Fruit fly (Drosophila melanogaster) whole organism, embryonic: ENCODE measurements around the gene CG13386.

Experiments used
- ATbp ChIP-seq: fragments of 200-800 bp; sonication (Bioruptor generic); optimal IDR thresholded peaks from 2 replicates; lab custom pipeline; 2017; ENCODE audit warnings: missing biosample characterization, mild to moderate bottlenecking, missing genetic modification characterization, missing genetic modification reagents
- Asciz ChIP-seq: fragments of 200-800 bp; sonication (Bioruptor generic); optimal IDR thresholded peaks from 2 replicates; lab custom pipeline; 2017; ENCODE audit warnings: missing biosample characterization, mild to moderate bottlenecking, missing genetic modification characterization, missing genetic modification reagents
- BEAF-32 ChIP-seq: fragments of 200-800 bp; sonication (Bioruptor generic); optimal IDR thresholded peaks from 3 replicates; lab custom pipeline; 2017; ENCODE audit warnings: missing biosample characterization, missing genetic modification characterization, mild to moderate bottlenecking, moderate library complexity, missing genetic modification reagents
- CG13287 ChIP-seq: fragments of 200-800 bp; sonication (Bioruptor generic); IDR thresholded peaks from 2 replicates; pipeline ENCODE4 v1.3.6; 2022; ENCODE audit warnings: missing biosample characterization, missing genetic modification characterization; ENCODE audit not compliant: partially characterized antibody
- CG1602 ChIP-seq: fragments of 200-800 bp; sonication (Bioruptor generic); optimal IDR thresholded peaks from 3 replicates; lab custom pipeline; 2016; ENCODE audit warnings: missing biosample characterization, missing genetic modification characterization
- CG17186 ChIP-seq: fragments of 200-800 bp; sonication (Bioruptor generic); optimal IDR thresholded peaks from 3 replicates; lab custom pipeline; 2017; ENCODE audit warnings: missing biosample characterization, missing genetic modification reagents, missing genetic modification characterization
- CG2202 ChIP-seq: fragments of 200-800 bp; sonication (Bioruptor generic); optimal IDR thresholded peaks from 2 replicates; lab custom pipeline; 2018; ENCODE audit warnings: missing biosample characterization, mild to moderate bottlenecking, missing genetic modification characterization
- CG31365 ChIP-seq: fragments of 200-800 bp; sonication (Bioruptor generic); optimal IDR thresholded peaks from 2 replicates; lab custom pipeline; 2018; ENCODE audit warnings: missing biosample characterization, mild to moderate bottlenecking, missing genetic modification characterization
- CG34224 ChIP-seq: fragments of 200-800 bp; sonication (Bioruptor generic); IDR thresholded peaks from 3 replicates; pipeline ENCODE4 v1.3.6; 2022; ENCODE audit warnings: missing biosample characterization, missing genetic modification characterization; ENCODE audit not compliant: partially characterized antibody
- CG4360 ChIP-seq: fragments of 200-800 bp; sonication (Bioruptor generic); IDR thresholded peaks from 2 replicates; pipeline ENCODE4 v1.3.6; 2022; ENCODE audit warnings: missing biosample characterization, missing genetic modification characterization
- CG4730 ChIP-seq: fragments of 200-800 bp; sonication (Bioruptor generic); IDR thresholded peaks from 2 replicates; pipeline ENCODE4 v1.3.6; 2022; ENCODE audit warnings: missing biosample characterization, missing genetic modification characterization
- CG6254 ChIP-seq: fragments of 200-800 bp; sonication (Bioruptor generic); optimal IDR thresholded peaks from 3 replicates; lab custom pipeline; 2017; ENCODE audit warnings: mild to moderate bottlenecking, missing biosample characterization, missing genetic modification reagents, missing genetic modification characterization
- CG8478 ChIP-seq: fragments of >200 bp; optimal IDR thresholded peaks from 2 replicates; lab custom pipeline; 2018
- Dp ChIP-seq: fragments of 200-800 bp; sonication (Bioruptor generic); optimal IDR thresholded peaks from 2 replicates; lab custom pipeline; 2018; ENCODE audit warnings: missing biosample characterization, mild to moderate bottlenecking, missing genetic modification characterization, moderate library complexity
- Dref ChIP-seq: fragments of 200-800 bp; sonication (Bioruptor generic); IDR thresholded peaks from 2 replicates; pipeline ENCODE4 v1.3.6; 2022; ENCODE audit warnings: missing biosample characterization, missing genetic modification characterization
- Fer3 ChIP-seq: fragments of 200-800 bp; sonication (Bioruptor generic); optimal IDR thresholded peaks from 2 replicates; lab custom pipeline; 2018; ENCODE audit warnings: missing biosample characterization, mild to moderate bottlenecking, missing genetic modification characterization, moderate library complexity
- H15 ChIP-seq: fragments of 200-800 bp; sonication (Bioruptor generic); IDR thresholded peaks from 3 replicates; pipeline ENCODE4 v1.3.6; 2022; ENCODE audit warnings: missing biosample characterization, missing genetic modification characterization
- HLH4C ChIP-seq: fragments of 200-800 bp; sonication (Bioruptor generic); IDR thresholded peaks from 3 replicates; pipeline ENCODE4 v1.3.6; 2022; ENCODE audit warnings: missing biosample characterization, missing genetic modification characterization; ENCODE audit not compliant: partially characterized antibody
- Hand ChIP-seq: fragments of 200-800 bp; sonication (Bioruptor generic); optimal IDR thresholded peaks from 2 replicates; lab custom pipeline; 2017; ENCODE audit warnings: mild to moderate bottlenecking, missing biosample characterization, missing genetic modification reagents, missing genetic modification characterization
- MBD-R2 ChIP-seq: fragments of 200-800 bp; sonication (Bioruptor generic); IDR thresholded peaks from 2 replicates; pipeline ENCODE4 v1.3.6; 2022; ENCODE audit warnings: missing biosample characterization, missing genetic modification characterization
- MESR4 ChIP-seq: fragments of 200-800 bp; sonication (Bioruptor generic); optimal IDR thresholded peaks from 2 replicates; lab custom pipeline; 2018; ENCODE audit warnings: missing biosample characterization, mild to moderate bottlenecking, missing genetic modification characterization, moderate library complexity
- NC2α ChIP-seq: fragments of 200-800 bp; sonication (Bioruptor generic); optimal IDR thresholded peaks from 2 replicates; lab custom pipeline; 2016; ENCODE audit warnings: missing biosample characterization, missing genetic modification characterization
- Opbp ChIP-seq: fragments of 200-800 bp; sonication (Bioruptor generic); IDR thresholded peaks from 3 replicates; pipeline ENCODE4 v1.3.6; 2022; ENCODE audit warnings: missing biosample characterization, missing genetic modification characterization; ENCODE audit not compliant: partially characterized antibody
- Optix ChIP-seq: fragments of 200-800 bp; sonication (Bioruptor generic); IDR thresholded peaks from 3 replicates; pipeline ENCODE4 v1.3.6; 2022; ENCODE audit warnings: missing biosample characterization, missing genetic modification characterization
- Scr ChIP-seq: fragments of 200-800 bp; sonication (Bioruptor generic); IDR thresholded peaks from 2 replicates; pipeline ENCODE4 v1.3.6; 2022; ENCODE audit warnings: missing biosample characterization, missing genetic modification characterization; ENCODE audit not compliant: partially characterized antibody
- Trl ChIP-seq, 3 experiments: fragments of >200 bp in 2 of 3; fragments of 200-800 bp in 1 of 3; sonication (Bioruptor generic) in 1 of 3; optimal IDR thresholded peaks; 2 replicates in 1 of 3; 3 replicates in 2 of 3; lab custom pipeline; 2016 to 2017; ENCODE audit warnings: missing biosample characterization in 1 of 3, missing genetic modification characterization in 1 of 3
- ara ChIP-seq: fragments of 200-800 bp; sonication (Bioruptor generic); IDR thresholded peaks from 2 replicates; pipeline ENCODE4 v1.3.6; 2022; ENCODE audit warnings: missing biosample characterization, missing genetic modification characterization
- bbx ChIP-seq: fragments of 200-800 bp; sonication (Bioruptor generic); IDR thresholded peaks from 2 replicates; pipeline ENCODE4 v1.3.6; 2022; ENCODE audit warnings: missing biosample characterization, missing genetic modification characterization; ENCODE audit not compliant: partially characterized antibody
- bowl ChIP-seq: fragments of 200-800 bp; sonication (Bioruptor generic); IDR thresholded peaks from 2 replicates; pipeline ENCODE4 v1.3.6; 2022; ENCODE audit warnings: missing biosample characterization, missing genetic modification characterization
- cas ChIP-seq: fragments of 200-800 bp; sonication (Bioruptor generic); IDR thresholded peaks from 2 replicates; pipeline ENCODE4 v1.3.6; 2022; ENCODE audit warnings: missing biosample characterization, missing genetic modification characterization
- chinmo ChIP-seq: fragments of 200-800 bp; sonication (Bioruptor generic); IDR thresholded peaks from 4 replicates; pipeline ENCODE4 v1.3.6; 2022; ENCODE audit warnings: missing biosample characterization, missing genetic modification characterization; ENCODE audit not compliant: partially characterized antibody
- da ChIP-seq: fragments of 200-800 bp; sonication (Bioruptor generic); optimal IDR thresholded peaks from 2 replicates; lab custom pipeline; 2016; ENCODE audit warnings: missing biosample characterization, missing genetic modification characterization
- dan ChIP-seq: fragments of 200-800 bp; sonication (Bioruptor generic); IDR thresholded peaks from 2 replicates; pipeline ENCODE4 v1.3.6; 2022; ENCODE audit warnings: missing biosample characterization, missing genetic modification characterization
- ewg ChIP-seq: fragments of 200-800 bp; sonication (Bioruptor generic); optimal IDR thresholded peaks from 3 replicates; lab custom pipeline; 2017; ENCODE audit warnings: mild to moderate bottlenecking, missing biosample characterization, missing genetic modification reagents, missing genetic modification characterization
- gce ChIP-seq: fragments of 200-800 bp; sonication (Bioruptor generic); IDR thresholded peaks from 3 replicates; pipeline ENCODE4 v1.3.6; 2022; ENCODE audit warnings: missing biosample characterization, missing genetic modification characterization
- grau ChIP-seq: fragments of 200-800 bp; optimal IDR thresholded peaks from 3 replicates; lab custom pipeline; 2019; ENCODE audit warnings: missing biosample characterization, mild to moderate bottlenecking, missing genetic modification characterization, moderate library complexity
- grn ChIP-seq: fragments of 200-800 bp; sonication (Bioruptor generic); optimal IDR thresholded peaks from 3 replicates; lab custom pipeline; 2017; ENCODE audit warnings: missing biosample characterization, missing genetic modification characterization
- her ChIP-seq: fragments of 200-800 bp; sonication (Bioruptor generic); optimal IDR thresholded peaks from 2 replicates; lab custom pipeline; 2016; ENCODE audit warnings: missing biosample characterization, missing genetic modification characterization
- onecut ChIP-seq: fragments of 200-800 bp; sonication (Bioruptor generic); IDR thresholded peaks from 2 replicates; pipeline ENCODE4 v1.3.6; 2022; ENCODE audit warnings: missing biosample characterization, missing genetic modification characterization
- p53 ChIP-seq: fragments of 200-800 bp; sonication (Bioruptor generic); optimal IDR thresholded peaks from 2 replicates; lab custom pipeline; 2016; ENCODE audit warnings: missing biosample characterization, missing genetic modification characterization
- pan ChIP-seq, 4 experiments: fragments of >200 bp in 3 of 4; fragments of 200-800 bp in 1 of 4; sonication (Bioruptor generic) in 1 of 4; optimal IDR thresholded peaks in 3 of 4; IDR thresholded peaks in 1 of 4; 2 replicates each; pipeline versions ENCODE4 v1.3.6 to Lab custom; 2017 to 2022; ENCODE audit warnings: missing biosample characterization in 2 of 4, missing genetic modification characterization in 2 of 4, mixed read lengths in 1 of 4
- rib ChIP-seq: fragments of 200-800 bp; sonication (Bioruptor generic); IDR thresholded peaks from 2 replicates; pipeline ENCODE4 v1.3.6; 2022; ENCODE audit warnings: missing biosample characterization, missing genetic modification characterization
- tin ChIP-seq: fragments of 200-800 bp; sonication (Bioruptor generic); optimal IDR thresholded peaks from 3 replicates; lab custom pipeline; 2016; ENCODE audit warnings: missing biosample characterization, missing genetic modification characterization
- tll ChIP-seq, 2 experiments: fragments of 200-800 bp in 1 of 2; fragments of >200 bp in 1 of 2; sonication (Bioruptor generic) in 1 of 2; optimal IDR thresholded peaks; 2 replicates each; lab custom pipeline; 2017 to 2019; ENCODE audit warnings: missing biosample characterization in 2 of 2, missing genetic modification characterization in 2 of 2, mild to moderate bottlenecking in 1 of 2, moderate library complexity in 1 of 2
- tup ChIP-seq: fragments of 200-800 bp; sonication (Bioruptor generic); optimal IDR thresholded peaks from 2 replicates; lab custom pipeline; 2016; ENCODE audit warnings: missing biosample characterization, mild to moderate bottlenecking, missing genetic modification characterization, moderate library complexity
- tx ChIP-seq: fragments of 200-800 bp; sonication (Bioruptor generic); optimal IDR thresholded peaks from 2 replicates; lab custom pipeline; 2016; ENCODE audit warnings: missing biosample characterization, missing genetic modification characterization
- unc-4 ChIP-seq: fragments of 200-800 bp; sonication (Bioruptor generic); IDR thresholded peaks from 2 replicates; pipeline ENCODE4 v1.3.6; 2022; ENCODE audit warnings: missing biosample characterization, missing genetic modification characterization; ENCODE audit not compliant: partially characterized antibody

CG13386 gene

dm6 chr2L:8442147-8442546 is 43.3 kb downstream of the CG13386 start, which contains the start of gene CG31897:
TSS of gene CG31897 (plus strand) at chr2L:8442447.
- TF ChIP-seq ewg (GFP tag; lab: Kevin White, UChicago) (no peak), Fer3 (tag; lab: Kevin White, UChicago) (no peak), da (GFP tag; lab: Kevin White, UChicago) (no peak), Asciz (GFP tag; lab: Kevin White, UChicago) (no peak), NC2α (GFP tag; lab: Kevin White, UChicago) (no peak)

dm6 chr2L:8449358-8449757 is 50.5 kb downstream of the CG13386 start, which contains the start of gene Aasdh:
TSS of gene Aasdh (minus strand) at chr2L:8449576.
- 0 out of 4 replicates have a peak, but pooled peaks have one; percentile 27 for TF ChIP-seq chinmo
- TF ChIP-seq CG1602 (GFP tag; lab: Kevin White, UChicago): no peak
- TF ChIP-seq Optix (GFP tag; lab: Robert Waterston, UW): no peak
- no peak for TF ChIP-seq Trl (optimal IDR thresholded peaks at IDR 0.05; lab: Kevin White, UChicago)
- no peak for TF ChIP-seq Trl (GFP tag; optimal IDR thresholded peaks at IDR 0.05; lab: Kevin White, UChicago)
- TF ChIP-seq CG6254 (GFP tag; lab: Kevin White, UChicago): no peak
- no peak for TF ChIP-seq pan (optimal IDR thresholded peaks at IDR 0.05; lab: Kevin White, UChicago)
- no peak for TF ChIP-seq pan (GFP tag; optimal IDR thresholded peaks at IDR 0.05 in 1 of 2, IDR thresholded peaks at IDR 0.05 in 1 of 2)
- TF ChIP-seq tup (GFP tag; lab: Kevin White, UChicago): no peak
- no peak for TF ChIP-seq bbx (GFP tag; lab: Robert Waterston, UW)
- TF ChIP-seq BEAF-32 (GFP tag; lab: Kevin White, UChicago): peak; percentile 22
- no peak for TF ChIP-seq H15
- TF ChIP-seq CG2202: no peak
- TF ChIP-seq tin (GFP tag; lab: Kevin White, UChicago): no peak
- TF ChIP-seq dan (GFP tag; lab: Robert Waterston, UW): no peak
- peak; percentile 84 for TF ChIP-seq Dp
- no peak for TF ChIP-seq p53 (GFP tag; lab: Kevin White, UChicago)
- TF ChIP-seq CG13287: peak; percentile 48; the same call in 1 of the 2 replicates
- TF ChIP-seq tx (GFP tag; lab: Kevin White, UChicago): no peak
- TF ChIP-seq gce (GFP tag; lab: Robert Waterston, UW): no peak
- peak; percentile 19; the same call in 1 of the 3 replicates for TF ChIP-seq CG34224 (GFP tag; lab: Robert Waterston, UW)
- no peak for TF ChIP-seq tll (GFP tag; optimal IDR thresholded peaks at IDR 0.05; lab: Kevin White, UChicago)
- peak; percentile 77 for TF ChIP-seq MBD-R2
- no peak for TF ChIP-seq ara (GFP tag; lab: Robert Waterston, UW)
- peak; percentile 43; the same call in 1 of the 2 replicates for TF ChIP-seq unc-4 (GFP tag; lab: Robert Waterston, UW)
- no peak for TF ChIP-seq CG31365
- no peak for TF ChIP-seq ATbp
- TF ChIP-seq Hand: no peak
- TF ChIP-seq onecut: no peak
- TF ChIP-seq grau (tag; lab: Kevin White, UChicago): no peak
- TF ChIP-seq grn (GFP tag; lab: Kevin White, UChicago): peak; percentile 12
- TF ChIP-seq CG4730: no peak
- peak; percentile 77 for TF ChIP-seq CG4360
- TF ChIP-seq MESR4 (GFP tag; lab: Kevin White, UChicago): peak; percentile 21
- TF ChIP-seq cas (GFP tag; lab: Robert Waterston, UW): no peak
- TF ChIP-seq bowl (GFP tag; lab: Robert Waterston, UW): 0 out of 2 replicates have a peak, but pooled peaks have one; percentile 14
- TF ChIP-seq her (GFP tag; lab: Kevin White, UChicago): no peak
- TF ChIP-seq Scr (GFP tag; lab: Robert Waterston, UW): peak; percentile 34; the same call in 1 of the 2 replicates
- peak; percentile 33 for TF ChIP-seq CG17186 (GFP tag; lab: Kevin White, UChicago)
- TF ChIP-seq Opbp (GFP tag; lab: Robert Waterston, UW): 0 out of 3 replicates have a peak, but pooled peaks have one; percentile 19
- peak; percentile 60 for TF ChIP-seq Dref (GFP tag; lab: Robert Waterston, UW)
- no peak for TF ChIP-seq rib (GFP tag; lab: Robert Waterston, UW)
- TF ChIP-seq CG8478: no peak
- TF ChIP-seq HLH4C (GFP tag; lab: Robert Waterston, UW): no peak
